Fruit fly (Drosophila melanogaster) whole organism, prepupa: Measurements from ENCODE around the gene CG17107.
A peak's percentile ranks its signal among the peaks of the same experiment; 100 is the strongest.

Experiments used
- CG10631 ChIP-seq: fragments of 200-800 bp; sonication (Bioruptor generic); optimal IDR thresholded peaks from 2 replicates; lab custom pipeline; 2016; ENCODE audit warnings: missing biosample characterization, missing genetic modification characterization
- CG10669 ChIP-seq: fragments of 200-800 bp; sonication (Bioruptor generic); optimal IDR thresholded peaks from 3 replicates; lab custom pipeline; 2018; ENCODE audit warnings: missing biosample characterization, mild to moderate bottlenecking, missing genetic modification characterization, moderate library complexity
- CG11294 ChIP-seq: fragments of 200-800 bp; sonication (Bioruptor generic); IDR thresholded peaks from 2 replicates; pipeline ENCODE4 v1.3.6; 2022; ENCODE audit warnings: missing biosample characterization, missing genetic modification characterization
- CG11762 ChIP-seq: fragments of 200-800 bp; sonication (Bioruptor generic); optimal IDR thresholded peaks from 3 replicates; lab custom pipeline; 2016; ENCODE audit warnings: missing biosample characterization, missing genetic modification characterization; ENCODE audit not compliant: insufficient read depth
- CG11902 ChIP-seq: fragments of 200-800 bp; sonication (Bioruptor generic); optimal IDR thresholded peaks from 3 replicates; lab custom pipeline; 2016; ENCODE audit warnings: missing biosample characterization, missing genetic modification characterization
- CG15336 ChIP-seq: fragments of 200-800 bp; sonication (Bioruptor generic); IDR thresholded peaks from 2 replicates; pipeline ENCODE4 v1.3.6; 2022; ENCODE audit warnings: missing biosample characterization, missing genetic modification characterization
- CG16779 ChIP-seq: fragments of 200-800 bp; sonication (Bioruptor generic); optimal IDR thresholded peaks from 3 replicates; lab custom pipeline; 2017; ENCODE audit warnings: missing biosample characterization, mild to moderate bottlenecking, missing genetic modification characterization
- CG32006 ChIP-seq: fragments of 200-800 bp; sonication (Bioruptor generic); optimal IDR thresholded peaks from 3 replicates; lab custom pipeline; 2017; ENCODE audit warnings: missing biosample characterization, mild to moderate bottlenecking, missing genetic modification characterization
- CG3919 ChIP-seq: fragments of 200-800 bp; sonication (Bioruptor generic); optimal IDR thresholded peaks from 3 replicates; lab custom pipeline; 2016; ENCODE audit warnings: missing biosample characterization, missing genetic modification characterization
- CG4318 ChIP-seq: fragments of 200-800 bp; sonication (Bioruptor generic); optimal IDR thresholded peaks from 3 replicates; lab custom pipeline; 2017; ENCODE audit warnings: missing biosample characterization, mild to moderate bottlenecking, missing genetic modification characterization
- CG6163 ChIP-seq: fragments of 200-800 bp; sonication (Bioruptor generic); IDR thresholded peaks from 3 replicates; pipeline ENCODE4 v1.3.6; 2022; ENCODE audit warnings: missing biosample characterization, missing genetic modification characterization
- CG6276 ChIP-seq: fragments of 200-800 bp; sonication (Bioruptor generic); optimal IDR thresholded peaks from 2 replicates; lab custom pipeline; 2017; ENCODE audit warnings: missing biosample characterization, mild to moderate bottlenecking, missing genetic modification characterization
- CG6808 ChIP-seq: fragments of 200-800 bp; sonication (Bioruptor generic); optimal IDR thresholded peaks from 3 replicates; lab custom pipeline; 2017; ENCODE audit warnings: missing biosample characterization, missing genetic modification characterization, mild to moderate bottlenecking, moderate library complexity, missing genetic modification reagents
- CG6854 ChIP-seq: fragments of 200-800 bp; sonication (Bioruptor generic); optimal IDR thresholded peaks from 2 replicates; lab custom pipeline; 2017; ENCODE audit warnings: missing biosample characterization, mild to moderate bottlenecking, missing genetic modification characterization
- CG7368 ChIP-seq: fragments of 200-800 bp; sonication (Bioruptor generic); optimal IDR thresholded peaks from 3 replicates; lab custom pipeline; 2016; ENCODE audit warnings: missing biosample characterization, missing genetic modification characterization
- CG9139 ChIP-seq: fragments of 200-800 bp; sonication (Bioruptor generic); optimal IDR thresholded peaks from 3 replicates; lab custom pipeline; 2017; ENCODE audit warnings: missing biosample characterization, mild to moderate bottlenecking, missing genetic modification characterization
- Eip75B ChIP-seq: fragments of 200-800 bp; sonication (Bioruptor generic); optimal IDR thresholded peaks from 3 replicates; lab custom pipeline; 2016; ENCODE audit warnings: missing biosample characterization, missing genetic modification characterization
- Eip78C ChIP-seq: fragments of 200-800 bp; sonication (Bioruptor generic); peaks from one replicate; lab custom pipeline; 2016; ENCODE audit warnings: missing biosample characterization, missing genetic modification characterization
- Eip93F ChIP-seq: fragments of 200-800 bp; sonication (Bioruptor generic); optimal IDR thresholded peaks from 2 replicates; lab custom pipeline; 2016; ENCODE audit warnings: missing biosample characterization, mild to moderate bottlenecking, missing genetic modification characterization
- Ets96B ChIP-seq: fragments of 200-800 bp; optimal IDR thresholded peaks from 2 replicates; lab custom pipeline; 2019; ENCODE audit warnings: missing biosample characterization, mild to moderate bottlenecking, missing genetic modification characterization, moderate library complexity
- Gug ChIP-seq: fragments of 200-800 bp; sonication (Bioruptor generic); IDR thresholded peaks from 2 replicates; pipeline ENCODE4 v1.3.6; 2022; ENCODE audit warnings: missing biosample characterization, missing genetic modification characterization
- Hr38 ChIP-seq: sonication (Bioruptor generic); optimal IDR thresholded peaks from 2 replicates; lab custom pipeline; 2016; ENCODE audit warnings: missing biosample characterization, missing genetic modification characterization
- Hr39 ChIP-seq: fragments of 200-800 bp; sonication (Bioruptor generic); optimal IDR thresholded peaks from 2 replicates; lab custom pipeline; 2016; ENCODE audit warnings: missing biosample characterization, missing genetic modification characterization
- Lpt ChIP-seq: fragments of 200-800 bp; sonication (Bioruptor generic); optimal IDR thresholded peaks from 3 replicates; lab custom pipeline; 2016; ENCODE audit warnings: missing biosample characterization, missing genetic modification characterization
- OdsH ChIP-seq: fragments of 200-800 bp; sonication (Bioruptor generic); optimal IDR thresholded peaks from 3 replicates; lab custom pipeline; 2016; ENCODE audit warnings: missing biosample characterization, missing genetic modification characterization
- Smox ChIP-seq: fragments of 200-800 bp; sonication (Bioruptor generic); optimal IDR thresholded peaks from 3 replicates; lab custom pipeline; 2016; ENCODE audit warnings: missing biosample characterization, missing genetic modification characterization
- Sox102F ChIP-seq: fragments of 200-800 bp; sonication (Bioruptor generic); optimal IDR thresholded peaks from 2 replicates; lab custom pipeline; 2016; ENCODE audit warnings: missing biosample characterization, mild to moderate bottlenecking, missing genetic modification characterization
- Sox14 ChIP-seq: fragments of 200-800 bp; sonication (Bioruptor generic); optimal IDR thresholded peaks from 3 replicates; lab custom pipeline; 2016; ENCODE audit warnings: missing biosample characterization, missing genetic modification characterization
- achi ChIP-seq: fragments of 200-800 bp; sonication (Bioruptor generic); optimal IDR thresholded peaks from 3 replicates; lab custom pipeline; 2016; ENCODE audit warnings: missing biosample characterization, missing genetic modification characterization
- acj6 ChIP-seq: fragments of 200-800 bp; sonication (Bioruptor generic); optimal IDR thresholded peaks from 3 replicates; lab custom pipeline; 2016; ENCODE audit warnings: missing biosample characterization, missing genetic modification characterization
- cyc ChIP-seq: fragments of 200-800 bp; sonication (Bioruptor generic); optimal IDR thresholded peaks from 3 replicates; lab custom pipeline; 2016; ENCODE audit warnings: missing biosample characterization, missing genetic modification characterization
- dac ChIP-seq: fragments of 200-800 bp; sonication (Bioruptor generic); optimal IDR thresholded peaks from 2 replicates; lab custom pipeline; 2017; ENCODE audit warnings: missing biosample characterization, mild to moderate bottlenecking, missing genetic modification characterization
- eg ChIP-seq: fragments of 200-800 bp; sonication (Bioruptor generic); IDR thresholded peaks from 3 replicates; pipeline ENCODE4 v1.3.6; 2022; ENCODE audit warnings: missing biosample characterization, missing genetic modification characterization
- esn ChIP-seq: fragments of 200-800 bp; sonication (Bioruptor generic); optimal IDR thresholded peaks from 2 replicates; lab custom pipeline; 2016; ENCODE audit warnings: missing biosample characterization, mild to moderate bottlenecking, missing genetic modification characterization, moderate library complexity
- fd59A ChIP-seq: fragments of 200-800 bp; sonication (Bioruptor generic); optimal IDR thresholded peaks from 2 replicates; lab custom pipeline; 2017; ENCODE audit warnings: missing biosample characterization, mild to moderate bottlenecking, missing genetic modification characterization, missing genetic modification reagents
- fd85E ChIP-seq: fragments of 200-800 bp; sonication (Bioruptor generic); optimal IDR thresholded peaks from 3 replicates; lab custom pipeline; 2016; ENCODE audit warnings: missing biosample characterization, missing genetic modification characterization
- net ChIP-seq: fragments of 200-800 bp; sonication (Bioruptor generic); optimal IDR thresholded peaks from 3 replicates; lab custom pipeline; 2016; ENCODE audit warnings: missing biosample characterization, missing genetic modification characterization
- pdm3 ChIP-seq: fragments of 200-800 bp; sonication (Bioruptor generic); optimal IDR thresholded peaks from 3 replicates; lab custom pipeline; 2016; ENCODE audit warnings: missing biosample characterization, missing genetic modification characterization
- salr ChIP-seq, 2 experiments: fragments of 200-800 bp; sonication (Bioruptor generic); optimal IDR thresholded peaks; 3 replicates each; lab custom pipeline; 2016 to 2018; ENCODE audit warnings: missing biosample characterization in 2 of 2, missing genetic modification characterization in 2 of 2, mild to moderate bottlenecking in 1 of 2
- spab ChIP-seq: fragments of 200-800 bp; sonication (Bioruptor generic); optimal IDR thresholded peaks from 2 replicates; lab custom pipeline; 2017; ENCODE audit warnings: missing biosample characterization, mild to moderate bottlenecking, missing genetic modification characterization, missing genetic modification reagents
- ss ChIP-seq, 2 experiments: fragments of 200-800 bp; sonication (Bioruptor generic); optimal IDR thresholded peaks; 2 replicates in 1 of 2; 3 replicates in 1 of 2; lab custom pipeline; 2017 to 2018; ENCODE audit warnings: mild to moderate bottlenecking in 2 of 2, missing biosample characterization in 2 of 2, missing genetic modification characterization in 2 of 2, moderate library complexity in 1 of 2
- svp ChIP-seq: fragments of 200-800 bp; sonication (Bioruptor generic); peaks from one replicate; lab custom pipeline; 2016; ENCODE audit warnings: missing biosample characterization, missing genetic modification characterization
- vri ChIP-seq: fragments of 200-800 bp; sonication (Bioruptor generic); optimal IDR thresholded peaks from 3 replicates; lab custom pipeline; 2016; ENCODE audit warnings: missing biosample characterization, mild to moderate bottlenecking, missing genetic modification characterization

CG17107 gene

DNA sequence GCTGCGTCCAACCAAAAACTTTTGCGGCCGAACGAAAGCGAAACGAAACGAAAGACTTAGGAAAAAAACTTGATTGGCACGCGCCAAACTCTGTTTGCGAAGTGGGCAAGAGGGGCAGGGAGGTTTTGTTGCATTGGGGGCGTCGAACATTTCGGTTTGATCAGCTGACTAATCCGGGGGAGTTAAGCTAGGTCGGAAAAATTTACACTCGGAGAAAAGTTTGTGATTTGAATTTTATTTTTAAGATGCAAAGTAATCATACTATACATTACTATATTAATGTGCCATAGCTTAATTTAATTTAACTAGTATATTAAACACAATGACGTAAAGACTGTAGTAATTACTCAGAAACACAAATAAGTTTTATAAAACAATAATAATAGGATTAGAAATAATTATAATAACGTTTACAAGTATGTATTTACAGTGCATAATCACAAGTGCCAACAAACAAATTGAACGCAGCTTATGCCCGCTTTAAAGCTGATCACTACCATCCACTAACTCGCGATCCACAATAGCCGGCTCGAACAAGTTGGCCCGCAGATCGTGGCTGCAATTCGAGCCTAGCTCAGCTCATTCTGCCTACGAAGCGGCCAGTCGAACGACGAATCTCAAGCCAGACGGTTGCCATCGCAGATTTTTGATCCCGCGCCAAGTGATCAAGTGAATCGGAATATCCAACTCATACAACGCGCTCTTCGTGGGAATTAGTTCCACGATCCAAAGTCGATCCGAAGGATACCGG is 20.0 kb upstream of the CG17107 start, which contains the start of gene CG31871 (continued):
- peak; percentile 88 for TF ChIP-seq Eip78C
- no peak for TF ChIP-seq Hr39
- peak; percentile 70 for TF ChIP-seq CG6163 (GFP tag; lab: Robert Waterston, UW)
- peak; percentile 42 for TF ChIP-seq CG11762 (GFP tag; lab: Kevin White, UChicago)
- TF ChIP-seq pdm3 (GFP tag; lab: Kevin White, UChicago), result peak; percentile 61
- no peak for TF ChIP-seq Eip93F (GFP tag; lab: Kevin White, UChicago)
- peak; percentile 76 for TF ChIP-seq Ets96B (tag; lab: Kevin White, UChicago)
- TF ChIP-seq CG10631 (GFP tag; lab: Kevin White, UChicago), result peak; percentile 77
- TF ChIP-seq dac, result peak; percentile 63
- peak; percentile 50 for TF ChIP-seq CG7368 (GFP tag; lab: Kevin White, UChicago)
- TF ChIP-seq CG6808, result peak; percentile 31
- TF ChIP-seq CG9139, result no peak
- TF ChIP-seq salr (GFP tag; optimal IDR thresholded peaks at IDR 0.05; lab: Kevin White, UChicago), result peak in 1 of 2 experiments; percentile 89
- no peak for TF ChIP-seq Smox (GFP tag; lab: Kevin White, UChicago)
- TF ChIP-seq Hr38 (GFP tag; lab: Kevin White, UChicago), result no peak
- peak; percentile 40 for TF ChIP-seq svp (GFP tag; lab: Kevin White, UChicago)
- peak; percentile 2 for TF ChIP-seq esn (GFP tag; lab: Kevin White, UChicago)
- TF ChIP-seq cyc (GFP tag; lab: Kevin White, UChicago), result no peak
- peak; percentile 76 for TF ChIP-seq CG3919 (GFP tag; lab: Kevin White, UChicago)
- TF ChIP-seq CG32006 (GFP tag; lab: Kevin White, UChicago), result peak; percentile 94
- TF ChIP-seq Lpt (GFP tag; lab: Kevin White, UChicago), result peak; percentile 89
- no peak for TF ChIP-seq fd85E (GFP tag; lab: Kevin White, UChicago)
- TF ChIP-seq vri (GFP tag; lab: Kevin White, UChicago), result no peak
- peak; percentile 93 for TF ChIP-seq CG15336
- peak; percentile 91 for TF ChIP-seq CG6276 (GFP tag; lab: Kevin White, UChicago)
- TF ChIP-seq CG10669 (GFP tag; lab: Kevin White, UChicago), result peak; percentile 47
- no peak for TF ChIP-seq Sox102F (GFP tag; lab: Kevin White, UChicago)
- peak; percentile 93 for TF ChIP-seq eg (GFP tag; lab: Robert Waterston, UW)
- TF ChIP-seq spab (GFP tag; lab: Kevin White, UChicago), result peak; percentile 61
- TF ChIP-seq CG11902 (GFP tag; lab: Kevin White, UChicago), result no peak
- peak; percentile 50 for TF ChIP-seq Eip75B (GFP tag; lab: Kevin White, UChicago)
- no peak for TF ChIP-seq CG6854 (GFP tag; lab: Kevin White, UChicago)
- TF ChIP-seq acj6 (GFP tag; lab: Kevin White, UChicago), result peak; percentile 69
- TF ChIP-seq achi, result peak; percentile 80
- peak; percentile 18 for TF ChIP-seq fd59A (GFP tag; lab: Kevin White, UChicago)
- peak; percentile 9 to 39 for TF ChIP-seq ss (GFP tag; optimal IDR thresholded peaks at IDR 0.05; lab: Kevin White, UChicago)
- no peak for TF ChIP-seq Sox14 (GFP tag; lab: Kevin White, UChicago)
- peak; percentile 17 for TF ChIP-seq CG16779 (tag; lab: Kevin White, UChicago)
- TF ChIP-seq CG4318, result peak; percentile 88
- TF ChIP-seq OdsH, result peak; percentile 72
- TF ChIP-seq net (GFP tag; lab: Kevin White, UChicago), result peak; percentile 76
- TF ChIP-seq Gug, result peak; percentile 85
- TF ChIP-seq CG11294, result peak; percentile 70
